Worm (Caenorhabditis elegans) whole organism, mixed stage, embryonic: Measurements from ENCODE around the gene F19C7.8.
A peak's percentile ranks its signal among the peaks of the same experiment; 100 is the strongest.

Experiments used
- M03D4.4 ChIP-seq: sonication (generic microtip); optimal IDR thresholded peaks from 2 replicates; lab custom pipeline; 2017; ENCODE audit warnings: mild to moderate bottlenecking, missing genetic modification characterization, missing compliant biosample characterization
- bed-3 ChIP-seq: fragments of 200-800 bp; sonication (Bioruptor generic); optimal IDR thresholded peaks from 3 replicates; lab custom pipeline; 2018; ENCODE audit warnings: mild to moderate bottlenecking, missing genetic modification characterization, moderate library complexity, missing compliant biosample characterization
- blmp-1 ChIP-seq: fragments of 150-350 bp; optimal IDR thresholded peaks from 2 replicates; lab custom pipeline; 2014; ENCODE audit warnings: missing biosample characterization, missing genetic modification characterization
- ceh-39 ChIP-seq: fragments of 150-350 bp; optimal IDR thresholded peaks from 2 replicates; lab custom pipeline; 2014; ENCODE audit warnings: missing biosample characterization, missing genetic modification characterization
- ceh-43 ChIP-seq: fragments of 200-800 bp; sonication (Bioruptor generic); optimal IDR thresholded peaks from 2 replicates; lab custom pipeline; 2018; ENCODE audit warnings: mild to moderate bottlenecking, missing genetic modification characterization, moderate library complexity, missing compliant biosample characterization
- ces-1 ChIP-seq: fragments of 150-350 bp; optimal IDR thresholded peaks from 2 replicates; lab custom pipeline; 2014; ENCODE audit warnings: missing biosample characterization, missing genetic modification reagents, missing genetic modification characterization
- cnd-1 ChIP-seq: fragments of 200-800 bp; sonication (Bioruptor generic); optimal IDR thresholded peaks from 2 replicates; lab custom pipeline; 2018; ENCODE audit warnings: mild to moderate bottlenecking, missing genetic modification characterization, missing compliant biosample characterization
- drap-1 ChIP-seq: fragments of 200-800 bp; sonication (Bioruptor generic); optimal IDR thresholded peaks from 3 replicates; lab custom pipeline; 2018; ENCODE audit warnings: mild to moderate bottlenecking, missing genetic modification characterization, missing compliant biosample characterization
- elt-1 ChIP-seq: sonication (generic microtip); optimal IDR thresholded peaks from 2 replicates; lab custom pipeline; 2017; ENCODE audit warnings: missing genetic modification characterization, mild to moderate bottlenecking, missing compliant biosample characterization, antibody characterized with exemption, moderate library complexity, borderline replicate concordance; ENCODE audit not compliant: insufficient read depth
- elt-3 ChIP-seq: fragments of 150-350 bp; optimal IDR thresholded peaks from 2 replicates; lab custom pipeline; 2014; ENCODE audit warnings: missing biosample characterization, missing genetic modification characterization
- flh-1 ChIP-seq: fragments of 200-800 bp; sonication (Bioruptor generic); optimal IDR thresholded peaks from 2 replicates; lab custom pipeline; 2018; ENCODE audit warnings: mild to moderate bottlenecking, missing genetic modification characterization, moderate library complexity, missing compliant biosample characterization
- ham-2 ChIP-seq: fragments of 200-800 bp; sonication (Bioruptor generic); optimal IDR thresholded peaks from 2 replicates; lab custom pipeline; 2018; ENCODE audit warnings: mild to moderate bottlenecking, missing genetic modification characterization, missing compliant biosample characterization
- hlh-1 ChIP-seq: fragments of 150-350 bp; optimal IDR thresholded peaks from 2 replicates; lab custom pipeline; 2014; ENCODE audit warnings: missing biosample characterization, missing genetic modification reagents, missing genetic modification characterization
- lin-13 ChIP-seq: fragments of 150-350 bp; optimal IDR thresholded peaks from 2 replicates; lab custom pipeline; 2014; ENCODE audit warnings: missing biosample characterization, missing genetic modification characterization
- lin-32 ChIP-seq: fragments of 200-800 bp; sonication (Bioruptor generic); optimal IDR thresholded peaks from 2 replicates; lab custom pipeline; 2018; ENCODE audit warnings: mild to moderate bottlenecking, missing genetic modification characterization, missing compliant biosample characterization
- lsy-2 ChIP-seq: fragments of 150-350 bp; optimal IDR thresholded peaks from 2 replicates; lab custom pipeline; 2014; ENCODE audit warnings: missing biosample characterization, missing genetic modification characterization
- mab-5 ChIP-seq: fragments of 150-350 bp; optimal IDR thresholded peaks from 2 replicates; lab custom pipeline; 2014; ENCODE audit warnings: missing biosample characterization, missing genetic modification characterization
- mep-1 ChIP-seq: fragments of 150-350 bp; optimal IDR thresholded peaks from 2 replicates; lab custom pipeline; 2017; ENCODE audit warnings: missing biosample characterization, missing genetic modification reagents, missing genetic modification characterization, inconsistent platforms
- mls-2 ChIP-seq: sonication (generic microtip); optimal IDR thresholded peaks from 2 replicates; lab custom pipeline; 2016; ENCODE audit warnings: mild to moderate bottlenecking, missing genetic modification characterization, moderate library complexity, missing compliant biosample characterization
- nhr-2 ChIP-seq: fragments of 150-350 bp; optimal IDR thresholded peaks from 2 replicates; lab custom pipeline; 2014; ENCODE audit warnings: missing biosample characterization, missing genetic modification characterization
- nhr-237 ChIP-seq: fragments of 150-350 bp; optimal IDR thresholded peaks from 2 replicates; lab custom pipeline; 2014; ENCODE audit warnings: missing biosample characterization, missing genetic modification characterization
- nhr-28 ChIP-seq: fragments of 150-350 bp; optimal IDR thresholded peaks from 2 replicates; lab custom pipeline; 2014; ENCODE audit warnings: missing biosample characterization, missing genetic modification characterization
- nhr-76 ChIP-seq: sonication (generic microtip); optimal IDR thresholded peaks from 2 replicates; lab custom pipeline; 2017; ENCODE audit warnings: missing biosample characterization, missing genetic modification characterization
- pha-4 ChIP-seq: fragments of 150-350 bp; optimal IDR thresholded peaks from 2 replicates; lab custom pipeline; 2018; ENCODE audit warnings: missing biosample characterization, missing genetic modification reagents, missing genetic modification characterization
- sem-2 ChIP-seq: fragments of 200-800 bp; sonication (Bioruptor generic); optimal IDR thresholded peaks from 2 replicates; lab custom pipeline; 2018; ENCODE audit warnings: mild to moderate bottlenecking, missing genetic modification characterization, missing compliant biosample characterization
- snpc-4 ChIP-seq: fragments of 150-350 bp; optimal IDR thresholded peaks from 2 replicates; lab custom pipeline; 2014; ENCODE audit warnings: missing biosample characterization, missing genetic modification characterization
- sptf-1 ChIP-seq: sonication (generic microtip); optimal IDR thresholded peaks from 2 replicates; lab custom pipeline; 2017; ENCODE audit warnings: mild to moderate bottlenecking, missing genetic modification characterization, moderate library complexity, missing compliant biosample characterization
- tbx-8 ChIP-seq: fragments of 200-800 bp; sonication (Bioruptor generic); optimal IDR thresholded peaks from 2 replicates; lab custom pipeline; 2018; ENCODE audit warnings: mild to moderate bottlenecking, missing genetic modification characterization, moderate library complexity, missing compliant biosample characterization
- unc-120 ChIP-seq: sonication (generic microtip); optimal IDR thresholded peaks from 2 replicates; lab custom pipeline; 2017; ENCODE audit warnings: missing genetic modification characterization, missing compliant biosample characterization; ENCODE audit not compliant: poor library complexity, severe bottlenecking
- unc-39 ChIP-seq: fragments of 150-350 bp; optimal IDR thresholded peaks from 2 replicates; lab custom pipeline; 2014; ENCODE audit warnings: missing biosample characterization, missing genetic modification characterization
- unc-62 ChIP-seq: fragments of 150-350 bp; optimal IDR thresholded peaks from 2 replicates; lab custom pipeline; 2014; ENCODE audit warnings: missing biosample characterization, missing genetic modification reagents, missing genetic modification characterization
- ztf-11 ChIP-seq: fragments of 150-350 bp; optimal IDR thresholded peaks from 2 replicates; lab custom pipeline; 2014; ENCODE audit warnings: missing biosample characterization, missing genetic modification characterization

Gene F19C7.8

DNA sequence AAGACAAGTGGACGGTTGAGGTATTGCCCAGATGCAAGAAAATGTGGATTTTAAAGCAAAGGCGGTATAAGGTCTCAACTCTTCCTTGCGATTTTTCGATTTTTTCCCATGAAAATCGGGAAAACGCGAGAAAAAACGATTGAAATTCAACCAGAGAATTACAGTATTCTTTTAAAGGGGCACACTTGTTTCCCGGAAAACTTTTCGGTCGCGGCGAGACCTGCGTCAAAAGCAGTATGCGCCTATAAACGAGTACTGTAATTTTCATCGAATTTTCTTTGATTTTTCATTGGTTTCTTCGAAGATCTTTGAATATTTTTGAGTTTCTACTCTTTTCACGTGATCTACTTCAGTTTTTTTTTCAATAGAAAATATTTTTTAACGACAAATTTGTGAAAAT is 15.8 kb upstream of the F19C7.8 start:
- no peak for TF ChIP-seq pha-4 (tag; lab: Kevin White, UChicago)

DNA sequence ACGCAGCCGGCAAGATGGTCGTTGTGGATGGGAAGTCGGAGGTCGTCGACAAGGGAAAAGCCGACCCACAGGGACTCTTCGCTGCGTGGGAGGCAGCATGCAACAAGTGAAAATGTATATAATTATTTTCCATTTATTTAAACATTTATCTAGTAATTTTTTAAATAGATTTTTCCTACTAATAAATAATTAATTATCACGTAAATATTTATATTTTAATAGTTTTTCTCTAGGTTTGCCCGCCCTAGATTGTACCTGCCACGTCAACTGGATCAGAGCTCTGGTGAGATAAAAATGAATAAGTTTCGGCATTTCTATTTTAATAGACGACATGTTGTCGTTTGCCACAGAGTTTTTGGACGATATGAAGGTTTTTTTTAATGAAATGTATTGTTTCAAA is 15.1 kb upstream of the F19C7.8 start, which contains the start of gene psr-1:
psr-1 (plus strand) TSS at position 301 of the 400 bp plus-strand sequence.
- TF ChIP-seq unc-62 (GFP tag; lab: Kevin White, UChicago) (no peak), mls-2 (tag; lab: Kevin White, UChicago) (no peak), lsy-2 (tag; lab: Kevin White, UChicago) (no peak), unc-120 (tag; lab: Kevin White, UChicago) (no peak), snpc-4 (tag; lab: Kevin White, UChicago) (no peak), pha-4 (tag; lab: Kevin White, UChicago) (no peak), lin-32 (GFP tag; lab: Kevin White, UChicago) (no peak), nhr-76 (tag; lab: Kevin White, UChicago) (no peak), ces-1 (GFP tag; lab: Kevin White, UChicago) (no peak), unc-39 (tag; lab: Kevin White, UChicago) (no peak), ham-2 (no peak)

DNA sequence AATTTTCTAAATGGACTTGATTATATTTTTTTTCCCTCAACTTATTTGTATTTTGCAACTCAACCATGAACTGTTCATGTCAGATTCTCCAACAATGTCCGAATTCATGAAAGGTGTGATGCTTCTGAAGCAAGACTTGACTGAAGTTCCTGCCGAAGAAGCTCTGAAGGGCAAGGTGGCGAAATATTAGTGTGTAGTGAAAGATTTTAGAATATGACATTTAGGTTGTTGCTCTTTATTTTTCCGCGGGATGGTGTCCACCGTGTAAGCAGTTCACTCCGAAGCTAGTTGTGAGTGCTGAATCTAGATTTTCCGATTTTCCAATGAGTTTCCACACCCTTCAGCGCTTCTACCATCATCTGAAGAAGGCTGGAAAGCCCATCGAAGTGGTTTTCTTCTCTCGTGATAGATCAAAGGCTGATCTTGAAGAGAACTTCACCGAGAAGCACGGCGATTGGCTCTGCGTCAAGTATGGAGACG is 14.5 kb upstream of the F19C7.8 start, which contains the start of gene F29B9.5:
F29B9.5 (plus strand) TSS at position 51 of the 480 bp plus-strand sequence.
- TF ChIP-seq unc-39 (tag; lab: Kevin White, UChicago) = no peak
- TF ChIP-seq flh-1 = no peak
- TF ChIP-seq ces-1 (GFP tag; lab: Kevin White, UChicago) = no peak
- TF ChIP-seq lsy-2 (tag; lab: Kevin White, UChicago) = no peak
- TF ChIP-seq drap-1 (GFP tag; lab: Kevin White, UChicago) = no peak
- no peak for TF ChIP-seq bed-3 (GFP tag; lab: Kevin White, UChicago)
- TF ChIP-seq elt-1 = no peak
- no peak for TF ChIP-seq ceh-39 (tag; lab: Kevin White, UChicago)
- TF ChIP-seq lin-32 (GFP tag; lab: Kevin White, UChicago) = no peak
- TF ChIP-seq tbx-8 (GFP tag; lab: Kevin White, UChicago) = no peak
- TF ChIP-seq nhr-2 = no peak
- no peak for TF ChIP-seq ceh-43 (GFP tag; lab: Kevin White, UChicago)
- no peak for TF ChIP-seq mab-5
- TF ChIP-seq blmp-1 (tag; lab: Kevin White, UChicago) = no peak
- TF ChIP-seq cnd-1 (tag; lab: Kevin White, UChicago) = no peak
- TF ChIP-seq sem-2 (GFP tag; lab: Kevin White, UChicago) = no peak
- TF ChIP-seq snpc-4 (tag; lab: Kevin White, UChicago) = no peak
- TF ChIP-seq sptf-1 = no peak
- TF ChIP-seq, all 35 proteins: peak for 0

DNA sequence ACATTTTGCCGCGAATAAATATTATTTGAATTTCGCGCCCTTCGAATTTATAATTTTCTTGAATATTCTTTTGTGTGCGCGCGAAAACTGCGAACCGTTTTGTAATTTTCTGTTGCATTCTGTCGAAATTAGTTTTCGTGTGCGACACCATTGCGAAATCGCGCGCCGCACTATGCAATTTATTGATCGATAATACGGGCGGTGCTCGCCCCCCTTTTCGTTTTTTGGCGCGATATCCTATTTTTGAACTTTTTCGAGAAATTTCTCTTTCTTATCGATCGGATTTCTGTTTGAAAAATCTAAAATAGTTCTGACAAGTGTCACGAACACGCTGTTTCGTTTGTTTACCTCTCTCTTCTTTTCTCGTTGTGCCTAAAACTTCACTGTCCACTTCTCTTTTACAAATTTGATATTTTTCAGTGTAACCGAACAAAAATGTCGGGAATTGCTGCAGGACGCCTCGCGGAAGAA is 12.8 kb upstream of the F19C7.8 start, which contains the start of gene ubc-9:
ubc-9 (plus strand) TSS at position 421 of the 471 bp plus-strand sequence.
- peak; percentile 94 for TF ChIP-seq ceh-39 (tag; lab: Kevin White, UChicago)
- TF ChIP-seq pha-4 (tag; lab: Kevin White, UChicago) = peak; percentile 48
- no peak for TF ChIP-seq hlh-1 (tag; lab: Kevin White, UChicago)
- TF ChIP-seq nhr-28 (tag; lab: Kevin White, UChicago) = no peak
- TF ChIP-seq M03D4.4 = no peak
- TF ChIP-seq cnd-1 (tag; lab: Kevin White, UChicago) = peak; percentile 38
- TF ChIP-seq mep-1 (tag; lab: Kevin White, UChicago) = peak; percentile 78
- no peak for TF ChIP-seq nhr-2
- TF ChIP-seq elt-1 = no peak
- TF ChIP-seq elt-3 (tag; lab: Kevin White, UChicago) = no peak
- TF ChIP-seq nhr-76 (tag; lab: Kevin White, UChicago) = no peak
- no peak for TF ChIP-seq lin-32 (GFP tag; lab: Kevin White, UChicago)
- no peak for TF ChIP-seq unc-39 (tag; lab: Kevin White, UChicago)
- peak; percentile 9 for TF ChIP-seq ceh-43 (GFP tag; lab: Kevin White, UChicago)
- no peak for TF ChIP-seq snpc-4 (tag; lab: Kevin White, UChicago)
- no peak for TF ChIP-seq flh-1
- TF ChIP-seq mab-5 = no peak
- TF ChIP-seq ztf-11 = no peak
- no peak for TF ChIP-seq blmp-1 (tag; lab: Kevin White, UChicago)
- TF ChIP-seq lsy-2 (tag; lab: Kevin White, UChicago) = peak; percentile 57
- no peak for TF ChIP-seq sem-2 (GFP tag; lab: Kevin White, UChicago)
- peak; percentile 33 for TF ChIP-seq unc-120 (tag; lab: Kevin White, UChicago)
- peak; percentile 65 for TF ChIP-seq ces-1 (GFP tag; lab: Kevin White, UChicago)
- TF ChIP-seq drap-1 (GFP tag; lab: Kevin White, UChicago) = no peak
- TF ChIP-seq tbx-8 (GFP tag; lab: Kevin White, UChicago) = no peak
- no peak for TF ChIP-seq ham-2
- peak; percentile 60 for TF ChIP-seq mls-2 (tag; lab: Kevin White, UChicago)
- TF ChIP-seq nhr-237 (tag; lab: Kevin White, UChicago) = peak; percentile 40
- TF ChIP-seq sptf-1 = peak; percentile 27
- peak; percentile 34 for TF ChIP-seq lin-13 (tag; lab: Kevin White, UChicago)
